Worm (Caenorhabditis elegans) whole organism, late embryonic: ENCODE results near the gene nipa-1.
A peak's percentile ranks its signal among the peaks of the same experiment; 100 is the strongest.

Experiments
- C08G9.2 ChIP-seq: sonication (generic microtip); optimal IDR thresholded peaks from 2 replicates; lab custom pipeline; 2016; ENCODE audit warnings: mild to moderate bottlenecking, missing genetic modification characterization, moderate library complexity, missing compliant biosample characterization
- C38D4.7 ChIP-seq: fragments of 200-800 bp; sonication (Bioruptor generic); optimal IDR thresholded peaks from 2 replicates; lab custom pipeline; 2018; ENCODE audit warnings: mild to moderate bottlenecking, missing genetic modification characterization, moderate library complexity, missing compliant biosample characterization
- K09A11.1 ChIP-seq: sonication (generic microtip); optimal IDR thresholded peaks from 2 replicates; lab custom pipeline; 2017; ENCODE audit warnings: antibody characterized with exemption, mild to moderate bottlenecking, missing genetic modification characterization, missing compliant biosample characterization; ENCODE audit not compliant: insufficient read depth
- ama-1 ChIP-seq: fragments of 150-350 bp; optimal IDR thresholded peaks from 2 replicates; lab custom pipeline; 2014
- ceh-18 ChIP-seq: sonication (generic microtip); optimal IDR thresholded peaks from 2 replicates; lab custom pipeline; 2016; ENCODE audit warnings: missing genetic modification characterization, missing compliant biosample characterization
- ceh-19 ChIP-seq: fragments of 200-800 bp; sonication (Bioruptor generic); optimal IDR thresholded peaks from 2 replicates; lab custom pipeline; 2018; ENCODE audit warnings: mild to moderate bottlenecking, missing genetic modification characterization, missing compliant biosample characterization
- ceh-24 ChIP-seq: sonication (generic microtip); optimal IDR thresholded peaks from 2 replicates; lab custom pipeline; 2016; ENCODE audit warnings: mild to moderate bottlenecking, missing genetic modification characterization, missing compliant biosample characterization
- ceh-30 ChIP-seq: fragments of 150-350 bp; optimal IDR thresholded peaks from 2 replicates; lab custom pipeline; 2014; ENCODE audit warnings: missing biosample characterization, missing genetic modification characterization
- ceh-31 ChIP-seq: sonication (generic microtip); optimal IDR thresholded peaks from 2 replicates; lab custom pipeline; 2016; ENCODE audit warnings: missing genetic modification characterization, missing compliant biosample characterization
- ceh-45 ChIP-seq: fragments of 200-800 bp; sonication (Bioruptor generic); IDR thresholded peaks from 2 replicates; pipeline ENCODE4 v1.3.6; 2022; ENCODE audit warnings: missing genetic modification reagents, missing genetic modification characterization, missing compliant biosample characterization
- ceh-6 ChIP-seq: fragments of 200-800 bp; sonication (Bioruptor generic); optimal IDR thresholded peaks from 2 replicates; lab custom pipeline; 2018; ENCODE audit warnings: mild to moderate bottlenecking, missing genetic modification characterization, missing compliant biosample characterization
- che-1 ChIP-seq: sonication (generic microtip); optimal IDR thresholded peaks from 2 replicates; lab custom pipeline; 2016; ENCODE audit warnings: mild to moderate bottlenecking, missing genetic modification characterization, missing compliant biosample characterization
- dve-1 ChIP-seq: sonication (generic microtip); optimal IDR thresholded peaks from 2 replicates; lab custom pipeline; 2017; ENCODE audit warnings: antibody characterized with exemption, mild to moderate bottlenecking, missing genetic modification characterization, missing compliant biosample characterization
- elt-2 ChIP-seq: sonication (generic microtip); optimal IDR thresholded peaks from 2 replicates; lab custom pipeline; 2016; ENCODE audit warnings: missing genetic modification reagents, missing genetic modification characterization, missing compliant biosample characterization
- ets-4 ChIP-seq: sonication (generic microtip); optimal IDR thresholded peaks from 2 replicates; lab custom pipeline; 2016; ENCODE audit warnings: missing genetic modification characterization, missing compliant biosample characterization
- eyg-1 ChIP-seq: sonication (generic microtip); optimal IDR thresholded peaks from 2 replicates; lab custom pipeline; 2016; ENCODE audit warnings: missing genotype, missing genetic modification characterization, missing compliant biosample characterization
- fax-1 ChIP-seq: sonication (generic microtip); optimal IDR thresholded peaks from 2 replicates; lab custom pipeline; 2016; ENCODE audit warnings: missing genotype, missing genetic modification characterization, missing compliant biosample characterization
- fkh-10 ChIP-seq: fragments of 150-350 bp; optimal IDR thresholded peaks from 2 replicates; lab custom pipeline; 2014; ENCODE audit warnings: missing biosample characterization, missing genetic modification reagents, missing genetic modification characterization
- fkh-6 ChIP-seq: sonication (generic microtip); optimal IDR thresholded peaks from 2 replicates; lab custom pipeline; 2016; ENCODE audit warnings: missing genetic modification characterization, missing compliant biosample characterization
- hlh-13 ChIP-seq: fragments of 200-800 bp; sonication (Bioruptor generic); optimal IDR thresholded peaks from 2 replicates; lab custom pipeline; 2018; ENCODE audit warnings: mild to moderate bottlenecking, missing genetic modification characterization, missing compliant biosample characterization
- hlh-15 ChIP-seq: sonication (generic microtip); optimal IDR thresholded peaks from 2 replicates; lab custom pipeline; 2016; ENCODE audit warnings: missing genetic modification characterization, missing compliant biosample characterization
- hlh-30 ChIP-seq: sonication (generic microtip); optimal IDR thresholded peaks from 2 replicates; lab custom pipeline; 2017; ENCODE audit warnings: antibody characterized with exemption, missing genetic modification characterization, missing compliant biosample characterization; ENCODE audit not compliant: insufficient read depth
- hlh-6 ChIP-seq: sonication (generic microtip); optimal IDR thresholded peaks from 2 replicates; lab custom pipeline; 2016; ENCODE audit warnings: missing genotype, missing genetic modification characterization, missing compliant biosample characterization
- hlh-8 ChIP-seq: sonication (generic microtip); optimal IDR thresholded peaks from 2 replicates; lab custom pipeline; 2016; ENCODE audit warnings: missing genotype, missing genetic modification characterization, missing compliant biosample characterization
- mec-3 ChIP-seq: sonication (generic microtip); optimal IDR thresholded peaks from 2 replicates; lab custom pipeline; 2016; ENCODE audit warnings: borderline replicate concordance, missing genetic modification characterization, missing compliant biosample characterization
- nfya-1 ChIP-seq: sonication (generic microtip); optimal IDR thresholded peaks from 2 replicates; lab custom pipeline; 2017; ENCODE audit warnings: missing genetic modification characterization, mild to moderate bottlenecking, missing compliant biosample characterization, antibody characterized with exemption, moderate library complexity
- odd-2 ChIP-seq: sonication (generic microtip); optimal IDR thresholded peaks from 2 replicates; lab custom pipeline; 2017; ENCODE audit warnings: antibody characterized with exemption, mild to moderate bottlenecking, missing genetic modification characterization, missing compliant biosample characterization
- pha-2 ChIP-seq: sonication (generic microtip); optimal IDR thresholded peaks from 2 replicates; lab custom pipeline; 2017; ENCODE audit warnings: mild to moderate bottlenecking, missing genetic modification characterization, missing compliant biosample characterization
- ref-2 ChIP-seq: sonication (generic microtip); optimal IDR thresholded peaks from 2 replicates; lab custom pipeline; 2016; ENCODE audit warnings: missing genetic modification characterization, missing compliant biosample characterization
- rnt-1 ChIP-seq: sonication (generic microtip); optimal IDR thresholded peaks from 2 replicates; lab custom pipeline; 2016; ENCODE audit warnings: missing genetic modification characterization, missing compliant biosample characterization
- sox-4 ChIP-seq: sonication (generic microtip); optimal IDR thresholded peaks from 2 replicates; lab custom pipeline; 2017; ENCODE audit warnings: mild to moderate bottlenecking, missing genetic modification characterization, inconsistent platforms, missing compliant biosample characterization
- tbx-2 ChIP-seq: sonication (generic microtip); optimal IDR thresholded peaks from 2 replicates; lab custom pipeline; 2016; ENCODE audit warnings: missing genetic modification characterization, missing compliant biosample characterization
- tbx-7 ChIP-seq: sonication (generic microtip); optimal IDR thresholded peaks from 2 replicates; lab custom pipeline; 2016; ENCODE audit warnings: missing genotype, missing genetic modification characterization, missing compliant biosample characterization
- unc-42 ChIP-seq: sonication (generic microtip); optimal IDR thresholded peaks from 2 replicates; lab custom pipeline; 2016; ENCODE audit warnings: missing genotype, missing genetic modification characterization, missing compliant biosample characterization
- unc-86 ChIP-seq: sonication (generic microtip); optimal IDR thresholded peaks from 2 replicates; lab custom pipeline; 2016; ENCODE audit warnings: missing genetic modification characterization, missing compliant biosample characterization

The nipa-1 gene

DNA sequence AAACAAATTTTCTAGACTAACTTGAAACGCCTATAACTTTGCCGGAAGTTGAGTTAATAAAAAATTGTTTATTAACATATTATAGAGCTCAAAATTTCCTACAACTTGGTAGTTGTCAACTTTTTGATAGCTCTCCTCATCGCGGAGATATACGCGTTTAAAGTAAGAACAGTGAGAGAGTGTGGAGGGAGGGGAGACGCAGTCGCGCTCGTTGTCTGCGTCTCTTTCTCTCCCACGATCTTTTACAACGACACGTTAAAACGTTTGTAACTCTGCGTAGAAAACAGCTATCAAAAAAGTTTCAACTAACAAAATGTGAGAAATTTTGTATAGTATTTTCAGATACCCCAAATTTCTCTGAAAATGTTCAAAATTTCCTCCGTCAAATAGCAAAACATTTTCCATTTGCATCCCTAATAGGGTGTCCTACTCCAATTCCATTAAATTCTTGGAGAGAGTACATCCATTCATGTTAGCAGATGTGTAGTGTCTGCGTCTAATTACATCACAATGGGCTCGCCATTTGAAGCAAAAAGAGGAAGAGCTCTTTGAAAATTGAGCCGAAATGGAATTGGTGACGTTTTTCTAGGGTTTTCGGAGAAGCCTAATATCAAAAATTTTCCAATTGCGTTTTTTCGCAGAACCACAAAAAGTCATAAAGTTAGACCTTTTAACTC, 9.5 kb upstream of the nipa-1 start:
- no peak for TF ChIP-seq hlh-8
- TF ChIP-seq unc-42 (tag; lab: Kevin White, UChicago) = peak; percentile 93
- TF ChIP-seq ceh-19 (GFP tag; lab: Kevin White, UChicago) = no peak
- TF ChIP-seq elt-2 (tag; lab: Kevin White, UChicago) = no peak
- TF ChIP-seq rnt-1 = no peak
- no peak for TF ChIP-seq unc-86 (tag; lab: Kevin White, UChicago)
- peak; percentile 48 for TF ChIP-seq ceh-31 (tag; lab: Kevin White, UChicago)

DNA sequence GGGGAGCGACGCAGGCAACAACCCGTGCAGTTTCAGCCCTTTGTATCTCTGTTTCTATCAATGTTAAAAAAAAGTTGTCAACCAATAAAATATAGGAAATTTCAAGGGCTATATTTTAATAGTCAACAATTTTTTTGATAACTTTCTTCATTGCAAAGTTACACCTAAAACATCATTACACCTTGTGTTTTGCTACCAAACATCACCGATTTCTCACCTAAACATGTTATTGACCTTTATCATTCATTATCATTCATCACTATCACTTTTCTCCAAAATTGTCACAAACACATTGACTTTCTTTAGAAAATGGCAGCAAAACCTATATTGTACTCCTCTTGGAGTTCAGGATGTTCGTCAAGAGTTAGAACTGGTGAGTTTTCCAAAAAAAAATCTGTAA, 2.1 kb upstream of the nipa-1 start, which contains the start of gene Y53G8B.1:
Y53G8B.1 (plus strand) TSS at position 242 of the 400 bp plus-strand sequence.
- TF ChIP-seq hlh-13 (GFP tag; lab: Kevin White, UChicago) (no peak), unc-86 (tag; lab: Kevin White, UChicago) (no peak), elt-2 (tag; lab: Kevin White, UChicago) (peak; percentile 2), dve-1 (no peak)

DNA sequence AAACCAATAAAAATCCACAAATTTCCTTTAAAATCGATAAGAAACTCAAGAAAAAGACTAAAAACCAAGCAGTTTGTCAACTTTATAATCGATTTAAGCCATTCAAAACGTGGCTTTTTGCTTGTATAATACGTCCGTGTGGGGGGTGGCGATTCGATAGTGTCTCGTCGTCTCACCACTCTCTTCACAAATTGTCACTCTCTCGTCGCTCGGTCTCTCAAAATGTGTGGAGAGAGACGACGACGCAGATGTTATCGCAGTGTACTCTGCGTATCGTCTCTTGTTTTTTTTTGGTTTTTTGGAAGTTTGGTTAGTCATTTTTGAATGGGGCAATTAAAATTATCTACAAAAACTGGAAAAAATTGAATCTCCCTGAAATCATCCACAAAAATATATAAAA, 689 bp upstream of the nipa-1 start:
- TF ChIP-seq nfya-1 (tag; lab: Kevin White, UChicago) = peak; percentile 14
- no peak for TF ChIP-seq unc-42 (tag; lab: Kevin White, UChicago)
- TF ChIP-seq ets-4 (tag; lab: Kevin White, UChicago) = no peak
- no peak for TF ChIP-seq ceh-30
- peak; percentile 2 for TF ChIP-seq tbx-2 (tag; lab: Kevin White, UChicago)
- no peak for TF ChIP-seq hlh-6 (tag; lab: Kevin White, UChicago)
- TF ChIP-seq C38D4.7 (GFP tag; lab: Kevin White, UChicago) = no peak
- no peak for TF ChIP-seq K09A11.1 (tag; lab: Kevin White, UChicago)
- TF ChIP-seq fkh-10 (GFP tag; lab: Kevin White, UChicago) = no peak
- no peak for TF ChIP-seq hlh-15 (tag; lab: Kevin White, UChicago)
- no peak for TF ChIP-seq C08G9.2
- TF ChIP-seq fax-1 = no peak
- TF ChIP-seq ama-1 (lab: Kevin White, UChicago) = no peak
- no peak for TF ChIP-seq sox-4 (tag; lab: Kevin White, UChicago)

ce11 chrIII:3124209-3124786, 2.6 kb downstream of the nipa-1 start:
- TF ChIP-seq ref-2 (no peak), nfya-1 (tag; lab: Kevin White, UChicago) (peak; percentile 72)

DNA sequence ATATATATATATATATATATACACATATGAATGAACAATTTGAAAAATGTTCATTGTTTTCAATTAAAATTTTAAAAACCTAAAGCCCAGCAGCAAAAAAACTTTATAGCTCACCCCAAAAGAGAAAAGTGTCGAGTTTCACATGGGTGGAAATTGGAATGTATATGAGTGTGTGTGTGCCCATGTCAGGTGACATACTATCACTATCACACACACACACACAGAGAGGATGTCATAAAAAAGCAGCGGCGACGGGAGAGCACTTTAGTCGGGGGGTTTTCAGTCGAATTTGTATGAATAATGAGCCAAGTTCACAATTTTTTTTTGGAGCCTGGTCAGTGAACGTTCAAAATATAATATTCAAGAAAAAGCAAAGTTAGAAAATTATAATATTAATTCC, 7.0 kb downstream of the nipa-1 start:
- TF ChIP-seq ets-4 (tag; lab: Kevin White, UChicago) (no peak), tbx-2 (tag; lab: Kevin White, UChicago) (no peak), ceh-45 (no peak), fkh-6 (tag; lab: Kevin White, UChicago) (no peak), eyg-1 (tag; lab: Kevin White, UChicago) (no peak), ceh-6 (GFP tag; lab: Kevin White, UChicago) (no peak)

- TF ChIP-seq elt-2 (tag; lab: Kevin White, UChicago) (peak; percentile 63), tbx-7 (no peak)
Measured at ce11 chrIII:3116969-3117368, 10.0 kb downstream of the nipa-1 start.

ce11 chrIII:3112616-3113015, 14.3 kb downstream of the nipa-1 start:
- TF ChIP-seq ceh-18 (tag; lab: Kevin White, UChicago) (no peak), odd-2 (tag; lab: Kevin White, UChicago) (no peak), che-1 (tag; lab: Kevin White, UChicago) (no peak), ref-2 (no peak), mec-3 (tag; lab: Kevin White, UChicago) (no peak), tbx-7 (no peak), pha-2 (tag; lab: Kevin White, UChicago) (no peak), ceh-24 (tag; lab: Kevin White, UChicago) (no peak), tbx-2 (tag; lab: Kevin White, UChicago) (no peak), hlh-30 (tag; lab: Kevin White, UChicago) (no peak)
